Worm (Caenorhabditis elegans) whole organism, late embryonic: ENCODE data around the gene qui-1.
A peak's percentile ranks its signal among the peaks of the same experiment; 100 is the strongest.

Source experiments
- C08G9.2 ChIP-seq: sonication (generic microtip); optimal IDR thresholded peaks from 2 replicates; lab custom pipeline; 2016; ENCODE audit warnings: mild to moderate bottlenecking, missing genetic modification characterization, moderate library complexity, missing compliant biosample characterization
- C38D4.7 ChIP-seq: fragments of 200-800 bp; sonication (Bioruptor generic); optimal IDR thresholded peaks from 2 replicates; lab custom pipeline; 2018; ENCODE audit warnings: mild to moderate bottlenecking, missing genetic modification characterization, moderate library complexity, missing compliant biosample characterization
- F13H6.1 ChIP-seq: sonication (generic microtip); optimal IDR thresholded peaks from 2 replicates; lab custom pipeline; 2016; ENCODE audit warnings: missing genetic modification characterization, missing compliant biosample characterization
- K09A11.1 ChIP-seq: sonication (generic microtip); optimal IDR thresholded peaks from 2 replicates; lab custom pipeline; 2017; ENCODE audit warnings: antibody characterized with exemption, mild to moderate bottlenecking, missing genetic modification characterization, missing compliant biosample characterization; ENCODE audit not compliant: insufficient read depth
- Y22D7AL.16 ChIP-seq: sonication (generic microtip); optimal IDR thresholded peaks from 2 replicates; lab custom pipeline; 2016; ENCODE audit warnings: missing genetic modification characterization, missing compliant biosample characterization
- ahr-1 ChIP-seq: sonication (generic microtip); optimal IDR thresholded peaks from 2 replicates; lab custom pipeline; 2016; ENCODE audit warnings: missing genetic modification characterization, missing compliant biosample characterization
- ama-1 ChIP-seq: fragments of 150-350 bp; optimal IDR thresholded peaks from 2 replicates; lab custom pipeline; 2014
- ceh-14 ChIP-seq: sonication (generic microtip); optimal IDR thresholded peaks from 2 replicates; lab custom pipeline; 2016; ENCODE audit warnings: missing genotype, missing genetic modification characterization, missing compliant biosample characterization
- ceh-19 ChIP-seq: fragments of 200-800 bp; sonication (Bioruptor generic); optimal IDR thresholded peaks from 2 replicates; lab custom pipeline; 2018; ENCODE audit warnings: mild to moderate bottlenecking, missing genetic modification characterization, missing compliant biosample characterization
- ceh-22 ChIP-seq: sonication (generic microtip); optimal IDR thresholded peaks from 2 replicates; lab custom pipeline; 2017; ENCODE audit warnings: missing biosample characterization, missing genetic modification characterization
- ceh-31 ChIP-seq: sonication (generic microtip); optimal IDR thresholded peaks from 2 replicates; lab custom pipeline; 2016; ENCODE audit warnings: missing genetic modification characterization, missing compliant biosample characterization
- ceh-34 ChIP-seq: sonication (generic microtip); optimal IDR thresholded peaks from 2 replicates; lab custom pipeline; 2016; ENCODE audit warnings: mild to moderate bottlenecking, missing genetic modification characterization, missing compliant biosample characterization
- ceh-48 ChIP-seq: sonication (generic microtip); optimal IDR thresholded peaks from 2 replicates; lab custom pipeline; 2016; ENCODE audit warnings: missing genetic modification characterization, inconsistent platforms, missing compliant biosample characterization
- dve-1 ChIP-seq: sonication (generic microtip); optimal IDR thresholded peaks from 2 replicates; lab custom pipeline; 2017; ENCODE audit warnings: antibody characterized with exemption, mild to moderate bottlenecking, missing genetic modification characterization, missing compliant biosample characterization
- elt-2 ChIP-seq: sonication (generic microtip); optimal IDR thresholded peaks from 2 replicates; lab custom pipeline; 2016; ENCODE audit warnings: missing genetic modification reagents, missing genetic modification characterization, missing compliant biosample characterization
- elt-4 ChIP-seq: sonication (generic microtip); optimal IDR thresholded peaks from 2 replicates; lab custom pipeline; 2016; ENCODE audit warnings: missing genetic modification characterization, missing compliant biosample characterization
- ets-4 ChIP-seq: sonication (generic microtip); optimal IDR thresholded peaks from 2 replicates; lab custom pipeline; 2016; ENCODE audit warnings: missing genetic modification characterization, missing compliant biosample characterization
- fax-1 ChIP-seq: sonication (generic microtip); optimal IDR thresholded peaks from 2 replicates; lab custom pipeline; 2016; ENCODE audit warnings: missing genotype, missing genetic modification characterization, missing compliant biosample characterization
- fkh-10 ChIP-seq: fragments of 150-350 bp; optimal IDR thresholded peaks from 2 replicates; lab custom pipeline; 2014; ENCODE audit warnings: missing biosample characterization, missing genetic modification reagents, missing genetic modification characterization
- hlh-30 ChIP-seq: sonication (generic microtip); optimal IDR thresholded peaks from 2 replicates; lab custom pipeline; 2017; ENCODE audit warnings: antibody characterized with exemption, missing genetic modification characterization, missing compliant biosample characterization; ENCODE audit not compliant: insufficient read depth
- hlh-6 ChIP-seq: sonication (generic microtip); optimal IDR thresholded peaks from 2 replicates; lab custom pipeline; 2016; ENCODE audit warnings: missing genotype, missing genetic modification characterization, missing compliant biosample characterization
- lim-6 ChIP-seq: sonication (generic microtip); optimal IDR thresholded peaks from 2 replicates; lab custom pipeline; 2016; ENCODE audit warnings: missing genetic modification characterization, missing compliant biosample characterization
- nfya-1 ChIP-seq: sonication (generic microtip); optimal IDR thresholded peaks from 2 replicates; lab custom pipeline; 2017; ENCODE audit warnings: missing genetic modification characterization, mild to moderate bottlenecking, missing compliant biosample characterization, antibody characterized with exemption, moderate library complexity
- nhr-11 ChIP-seq: fragments of 150-350 bp; optimal IDR thresholded peaks from 2 replicates; lab custom pipeline; 2014; ENCODE audit warnings: missing biosample characterization, missing genetic modification characterization
- npax-4 ChIP-seq: sonication (generic microtip); optimal IDR thresholded peaks from 2 replicates; lab custom pipeline; 2016; ENCODE audit warnings: missing genetic modification characterization, missing compliant biosample characterization
- odd-2 ChIP-seq: sonication (generic microtip); optimal IDR thresholded peaks from 2 replicates; lab custom pipeline; 2017; ENCODE audit warnings: antibody characterized with exemption, mild to moderate bottlenecking, missing genetic modification characterization, missing compliant biosample characterization
- pat-9 ChIP-seq: fragments of 200-800 bp; sonication (Bioruptor generic); optimal IDR thresholded peaks from 2 replicates; lab custom pipeline; 2018; ENCODE audit warnings: mild to moderate bottlenecking, missing genetic modification characterization, moderate library complexity, missing compliant biosample characterization
- pax-1 ChIP-seq: fragments of 150-350 bp; optimal IDR thresholded peaks from 2 replicates; lab custom pipeline; 2014; ENCODE audit warnings: missing biosample characterization, missing genetic modification characterization
- pha-4 ChIP-seq: fragments of 150-350 bp; optimal IDR thresholded peaks from 2 replicates; lab custom pipeline; 2018; ENCODE audit warnings: missing biosample characterization, missing genetic modification reagents, missing genetic modification characterization
- pros-1 ChIP-seq: fragments of 150-350 bp; optimal IDR thresholded peaks from 2 replicates; lab custom pipeline; 2014; ENCODE audit warnings: missing biosample characterization, missing genetic modification reagents, missing genetic modification characterization
- ref-2 ChIP-seq: sonication (generic microtip); optimal IDR thresholded peaks from 2 replicates; lab custom pipeline; 2016; ENCODE audit warnings: missing genetic modification characterization, missing compliant biosample characterization
- sdc-2 ChIP-seq: sonication (generic microtip); optimal IDR thresholded peaks from 2 replicates; lab custom pipeline; 2016; ENCODE audit warnings: missing genotype, missing genetic modification characterization, missing compliant biosample characterization
- sox-2 ChIP-seq: fragments of 200-800 bp; sonication (Bioruptor generic); IDR thresholded peaks from 2 replicates; pipeline ENCODE4 v1.3.6; 2022; ENCODE audit warnings: missing genetic modification reagents, missing genetic modification characterization, missing compliant biosample characterization
- sox-4 ChIP-seq: sonication (generic microtip); optimal IDR thresholded peaks from 2 replicates; lab custom pipeline; 2017; ENCODE audit warnings: mild to moderate bottlenecking, missing genetic modification characterization, inconsistent platforms, missing compliant biosample characterization
- unc-42 ChIP-seq: sonication (generic microtip); optimal IDR thresholded peaks from 2 replicates; lab custom pipeline; 2016; ENCODE audit warnings: missing genotype, missing genetic modification characterization, missing compliant biosample characterization

Gene qui-1

ce11 chrIV:13561629-13562028, at the start of gene qui-1, which contains the start of gene Y45F10B.13:
Gene qui-1, plus strand, starts transcription at chrIV:13561861.
Gene Y45F10B.13, minus strand, starts transcription at chrIV:13561729.
- TF ChIP-seq sox-2 (GFP tag; lab: Robert Waterston, UW) (no peak), dve-1 (no peak)

DNA sequence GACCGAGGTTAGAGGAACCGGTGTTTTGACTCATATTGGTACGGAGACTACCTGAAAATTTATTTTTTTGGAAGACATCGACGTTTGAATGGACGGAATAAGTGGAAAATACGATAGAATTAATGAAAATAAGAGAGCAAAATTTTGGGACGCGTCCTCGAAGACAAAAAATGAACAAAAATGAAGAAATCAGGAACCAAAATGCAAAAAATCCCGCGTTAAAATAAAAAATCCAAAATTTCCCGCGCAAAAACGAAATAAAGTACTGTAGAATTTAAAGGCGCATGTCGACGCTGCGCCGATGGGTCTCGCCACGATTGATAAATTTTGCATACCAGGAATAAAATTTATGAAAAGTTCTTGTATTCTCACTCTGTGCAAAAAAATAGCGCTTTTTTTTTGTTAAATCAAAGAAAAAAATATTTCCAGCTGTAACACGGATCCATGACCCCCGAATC, 49.5 kb upstream of the qui-1 start, which contains the start of gene puf-3:
Gene puf-3 (minus strand): TSS at position 51 of the 458 bp plus-strand sequence.
- no peak for TF ChIP-seq ahr-1 (tag; lab: Kevin White, UChicago)

ce11 chrIV:13513010-13513409, 48.7 kb upstream of the qui-1 start:
- TF ChIP-seq sox-2 (GFP tag; lab: Robert Waterston, UW), result no peak
- no peak for TF ChIP-seq sox-4 (tag; lab: Kevin White, UChicago)
- TF ChIP-seq Y22D7AL.16 (tag; lab: Kevin White, UChicago), result no peak
- TF ChIP-seq C08G9.2 (tag; lab: Kevin White, UChicago), result no peak
- TF ChIP-seq nhr-11 (tag; lab: Kevin White, UChicago), result no peak
- no peak for TF ChIP-seq fax-1
- no peak for TF ChIP-seq pat-9 (tag; lab: Kevin White, UChicago)
- TF ChIP-seq C38D4.7 (GFP tag; lab: Kevin White, UChicago), result no peak
- TF ChIP-seq ceh-34, result no peak
- no peak for TF ChIP-seq ceh-31
- no peak for TF ChIP-seq sdc-2 (tag; lab: Kevin White, UChicago)
- TF ChIP-seq lim-6, result no peak
- TF ChIP-seq pha-4 (tag; lab: Kevin White, UChicago), result no peak

- no peak for TF ChIP-seq F13H6.1
- peak; percentile 73 for TF ChIP-seq ceh-48 (tag; lab: Kevin White, UChicago)
- peak; percentile 5 for TF ChIP-seq nfya-1
Observed at ce11 chrIV:13521785-13522184, 39.9 kb upstream of the qui-1 start, which contains the start of gene dcap-2. Gene dcap-2, minus strand, starts transcription at chrIV:13521870.

ce11 chrIV:13525223-13525622, 36.4 kb upstream of the qui-1 start:
- peak; percentile 90 for TF ChIP-seq nfya-1
- no peak for TF ChIP-seq pat-9 (tag; lab: Kevin White, UChicago)

ce11 chrIV:13538901-13539300, 22.8 kb upstream of the qui-1 start:
- TF ChIP-seq elt-4 (tag; lab: Kevin White, UChicago), result no peak
- TF ChIP-seq pat-9 (tag; lab: Kevin White, UChicago), result no peak
- TF ChIP-seq hlh-6 (tag; lab: Kevin White, UChicago), result no peak
- TF ChIP-seq unc-42 (tag; lab: Kevin White, UChicago), result no peak
- no peak for TF ChIP-seq nfya-1
- TF ChIP-seq ref-2 (tag; lab: Kevin White, UChicago), result no peak
- no peak for TF ChIP-seq fkh-10 (GFP tag; lab: Kevin White, UChicago)
- TF ChIP-seq K09A11.1 (tag; lab: Kevin White, UChicago), result no peak
- no peak for TF ChIP-seq pha-4 (tag; lab: Kevin White, UChicago)
- TF ChIP-seq npax-4, result no peak
- TF ChIP-seq ceh-22 (tag; lab: Kevin White, UChicago), result no peak

DNA sequence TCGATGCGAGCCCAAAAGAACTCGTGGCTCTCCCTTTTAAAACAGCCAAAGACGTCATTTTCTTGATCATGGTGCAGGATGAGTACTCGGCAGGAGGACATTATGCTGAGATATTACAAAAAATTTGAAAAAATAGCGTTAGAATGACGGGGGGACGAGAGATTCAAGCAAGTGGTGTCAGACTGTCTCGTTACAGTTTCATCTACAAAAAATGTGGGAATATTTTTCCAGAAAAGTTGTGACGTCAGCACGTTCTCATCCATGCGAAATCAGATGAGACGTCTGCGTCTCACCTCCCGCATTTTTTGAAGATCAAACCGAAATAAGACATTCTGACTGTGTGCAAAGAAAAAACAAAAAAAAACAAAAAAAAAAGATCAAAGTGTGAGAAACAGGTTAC, 21.5 kb upstream of the qui-1 start, which contains the start of gene rsd-2:
Gene rsd-2 (minus strand): TSS at position 101 of the 400 bp plus-strand sequence.
- TF ChIP-seq K09A11.1 (tag; lab: Kevin White, UChicago), result no peak
- no peak for TF ChIP-seq dve-1
- no peak for TF ChIP-seq F13H6.1
- no peak for TF ChIP-seq odd-2 (tag; lab: Kevin White, UChicago)
- TF ChIP-seq hlh-30 (tag; lab: Kevin White, UChicago), result no peak
- TF ChIP-seq elt-4 (tag; lab: Kevin White, UChicago), result no peak
- no peak for TF ChIP-seq ceh-14 (tag; lab: Kevin White, UChicago)
- no peak for TF ChIP-seq pax-1 (tag; lab: Kevin White, UChicago)
- no peak for TF ChIP-seq sox-4 (tag; lab: Kevin White, UChicago)
- TF ChIP-seq ama-1 (lab: Kevin White, UChicago), result no peak
- no peak for TF ChIP-seq elt-2 (tag; lab: Kevin White, UChicago)
- no peak for TF ChIP-seq pros-1 (tag; lab: Kevin White, UChicago)
- no peak for TF ChIP-seq ceh-34
- TF ChIP-seq ceh-19 (GFP tag; lab: Kevin White, UChicago), result no peak
- TF ChIP-seq ets-4, result no peak
- no peak for TF ChIP-seq nhr-11 (tag; lab: Kevin White, UChicago)
- TF ChIP-seq, all 69 proteins: peak for 0
